Fruit fly (Drosophila melanogaster): ENCODE data around the gene CG42263.

CG42263 gene

dm6 chr3L:20000081-20000736 is 44.6 kb upstream of the CG42263 start, which contains the start of the genes Tom20 and Gabat:
Tom20 (plus strand) TSS chr3L:20000644.
Gabat (minus strand) TSS chr3L:20000686.
- TF ChIP-seq CG12768 (GFP tag; optimal IDR thresholded peaks at IDR 0.05), result peak; percentile 45
- no peak for TF ChIP-seq cnc (optimal IDR thresholded peaks at IDR 0.05)
- no peak for TF ChIP-seq CG1620 (GFP tag; optimal IDR thresholded peaks at IDR 0.05)
- no peak for TF ChIP-seq CG33017 (tag; optimal IDR thresholded peaks at IDR 0.05)
- TF ChIP-seq tj (GFP tag; optimal IDR thresholded peaks at IDR 0.05), result no peak
- no peak for TF ChIP-seq kay (GFP tag; ENCODE audit: borderline replicate concordance)
- TF ChIP-seq CG5204 (GFP tag; optimal IDR thresholded peaks at IDR 0.05), result peak; percentile 33
- no peak for TF ChIP-seq CG7101 (tag; optimal IDR thresholded peaks at IDR 0.05)

- peak; percentile 36 for TF ChIP-seq CG14711 (tag; optimal IDR thresholded peaks at IDR 0.05)
- no peak for TF ChIP-seq CG7101 (tag; optimal IDR thresholded peaks at IDR 0.05)
- TF ChIP-seq Mnt (GFP tag; optimal IDR thresholded peaks at IDR 0.05), result no peak
- peak; percentile 40 for TF ChIP-seq kay (GFP tag; ENCODE audit: borderline replicate concordance)
Observed at dm6 chr3L:19994015-19994414, 38.4 kb upstream of the CG42263 start.

- TF ChIP-seq CG1620 (GFP tag; optimal IDR thresholded peaks at IDR 0.05) (no peak), ovo (GFP tag; optimal IDR thresholded peaks at IDR 0.05) (no peak), Mnt (GFP tag; optimal IDR thresholded peaks at IDR 0.05) (peak; percentile 43), CG7045 (GFP tag; optimal IDR thresholded peaks at IDR 0.05) (no peak), toe (GFP tag; optimal IDR thresholded peaks at IDR 0.05) (peak; percentile 33), kay (GFP tag; ENCODE audit: borderline replicate concordance) (peak; percentile 41), Crg-1 (GFP tag; optimal IDR thresholded peaks at IDR 0.05) (no peak)
Observed at dm6 chr3L:19991714-19992231, 36.2 kb upstream of the CG42263 start, which contains the start of the genes CG7646 and Nca. CG7646 (plus strand) TSS chr3L:19991887. Nca (plus strand) TSS chr3L:19991887.

- TF ChIP-seq Mnt (GFP tag; optimal IDR thresholded peaks at IDR 0.05), result no peak
Observed at dm6 chr3L:19991120-19991519, 35.5 kb upstream of the CG42263 start, which contains the start of gene fln. fln (minus strand) TSS chr3L:19991220.

dm6 chr3L:19988891-19989290 is 33.3 kb upstream of the CG42263 start, which contains the start of gene Csas:
Csas (minus strand) TSS chr3L:19988991.
- TF ChIP-seq CG14711 (tag; optimal IDR thresholded peaks at IDR 0.05) (no peak), CG7101 (tag; optimal IDR thresholded peaks at IDR 0.05) (peak; percentile 24), bab1 (GFP tag; optimal IDR thresholded peaks at IDR 0.05) (peak; percentile 26), kay (GFP tag; ENCODE audit: borderline replicate concordance) (peak; percentile 0)

- TF ChIP-seq pad (GFP tag; optimal IDR thresholded peaks at IDR 0.05) (no peak), kay (GFP tag; ENCODE audit: borderline replicate concordance) (peak; percentile 6)
Observed at dm6 chr3L:19985768-19986167, 30.2 kb upstream of the CG42263 start, which contains the start of the genes hale and schuy. hale (minus strand) TSS chr3L:19985868. schuy (plus strand) TSS chr3L:19986093.

dm6 chr3L:19981385-19981784 is 25.8 kb upstream of the CG42263 start, which contains the start of gene CG17732:
CG17732 (plus strand) TSS chr3L:19981685.
- no peak for TF ChIP-seq ovo (GFP tag; optimal IDR thresholded peaks at IDR 0.05)
- TF ChIP-seq CG14711 (tag; optimal IDR thresholded peaks at IDR 0.05), result no peak
- TF ChIP-seq CG7045 (GFP tag; optimal IDR thresholded peaks at IDR 0.05), result no peak
- no peak for TF ChIP-seq Clk (GFP tag; optimal IDR thresholded peaks at IDR 0.05)
- TF ChIP-seq CG1620 (GFP tag; optimal IDR thresholded peaks at IDR 0.05), result no peak
- TF ChIP-seq cic (GFP tag; optimal IDR thresholded peaks at IDR 0.05), result no peak
- no peak for TF ChIP-seq CG7101 (tag; optimal IDR thresholded peaks at IDR 0.05)
- TF ChIP-seq CG12768 (GFP tag; optimal IDR thresholded peaks at IDR 0.05), result no peak
- TF ChIP-seq tj (GFP tag; optimal IDR thresholded peaks at IDR 0.05), result no peak
- no peak for TF ChIP-seq pad (GFP tag; optimal IDR thresholded peaks at IDR 0.05)
- no peak for TF ChIP-seq cnc (optimal IDR thresholded peaks at IDR 0.05)
- no peak for TF ChIP-seq CG5204 (GFP tag; optimal IDR thresholded peaks at IDR 0.05)
- no peak for TF ChIP-seq bab1 (GFP tag; optimal IDR thresholded peaks at IDR 0.05)
- TF ChIP-seq kay (GFP tag; ENCODE audit: borderline replicate concordance), result no peak
- no peak for TF ChIP-seq Hr96 (GFP tag; optimal IDR thresholded peaks at IDR 0.05)
- no peak for TF ChIP-seq Crg-1 (GFP tag; optimal IDR thresholded peaks at IDR 0.05)

- TF ChIP-seq bab1 (GFP tag; optimal IDR thresholded peaks at IDR 0.05) (peak; percentile 24), CG7101 (tag; optimal IDR thresholded peaks at IDR 0.05) (no peak), cnc (optimal IDR thresholded peaks at IDR 0.05) (no peak), CG5204 (GFP tag; optimal IDR thresholded peaks at IDR 0.05) (no peak)
Observed at dm6 chr3L:19979592-19979991, 24.0 kb upstream of the CG42263 start, which contains the start of gene CG14182. CG14182 (minus strand) TSS chr3L:19979812.

Measured in whole organism, adult.